Fruit fly (Drosophila melanogaster) S2 (cell line): ENCODE results near the gene bdl.

Experiments used
- CG8478 ChIP-seq: fragments of >200 bp; optimal IDR thresholded peaks from 2 replicates; lab custom pipeline; 2018
- CTCF ChIP-seq, 2 experiments: fragments of >200 bp; optimal IDR thresholded peaks; 2 replicates each; lab custom pipeline; 2018

The bdl gene

dm6 chr2L:4361438-4361975 is 37.2 kb downstream of the bdl start, which contains the start of gene Traf4:
Gene Traf4 (plus strand): TSS chr2L:4361925.
- TF ChIP-seq CG8478 (lab: Kevin White, UChicago) (no peak), CTCF (optimal IDR thresholded peaks at IDR 0.05; lab: Kevin White, UChicago) (no peak)

- TF ChIP-seq CG8478 (lab: Kevin White, UChicago) (no peak), CTCF (optimal IDR thresholded peaks at IDR 0.05; lab: Kevin White, UChicago) (no peak)
These were observed 39.4 kb downstream of the bdl start for dm6 chr2L:4363707-4364270.

DNA sequence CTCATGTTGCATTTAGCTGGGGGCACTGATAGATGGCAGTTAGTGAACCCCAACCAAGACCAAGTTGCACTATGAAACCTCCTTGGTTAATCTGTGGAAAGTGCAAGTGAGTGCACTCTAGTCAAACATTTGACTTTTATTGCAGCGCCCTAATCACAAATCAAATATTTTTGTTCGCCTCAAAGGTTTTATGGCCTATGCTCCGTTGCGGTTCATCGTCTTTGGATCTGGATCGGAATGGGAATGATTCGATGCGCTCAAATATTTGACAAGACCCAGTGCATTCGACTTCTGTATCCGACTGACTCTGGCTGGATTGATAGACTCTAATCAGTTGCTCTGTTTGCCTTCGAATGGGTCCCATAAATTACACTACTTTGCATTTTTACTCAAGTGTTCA is 40.6 kb downstream of the bdl start:
- TF ChIP-seq CTCF (optimal IDR thresholded peaks at IDR 0.05; lab: Kevin White, UChicago): no peak
- TF ChIP-seq CG8478 (lab: Kevin White, UChicago): no peak

DNA sequence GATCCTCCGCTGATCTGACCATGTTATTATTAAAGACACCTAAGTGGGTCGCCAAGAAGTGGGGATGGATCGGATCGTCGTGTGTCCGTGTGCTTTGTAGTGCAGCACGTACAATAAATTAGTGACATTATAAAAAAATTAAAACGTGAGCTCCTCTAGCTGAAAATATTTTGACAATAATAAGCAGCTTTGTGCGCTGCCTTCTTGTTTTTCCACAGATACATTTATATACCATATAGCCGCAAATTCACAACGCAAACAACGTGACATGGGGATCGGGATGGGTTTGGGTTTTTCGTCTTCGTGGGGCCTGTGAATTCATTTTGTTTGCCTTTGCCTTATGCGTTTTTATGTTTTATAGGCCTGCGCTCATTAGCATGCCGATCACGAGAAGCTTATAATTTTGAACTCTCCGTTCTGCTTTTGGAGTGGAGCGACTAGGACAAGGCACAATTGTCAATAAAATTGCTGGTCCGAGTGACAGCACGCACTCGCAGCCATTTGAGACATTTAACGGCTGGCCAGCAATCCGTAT is 41.5 kb downstream of the bdl start:
- TF ChIP-seq CTCF (optimal IDR thresholded peaks at IDR 0.05; lab: Kevin White, UChicago) (no peak), CG8478 (lab: Kevin White, UChicago) (no peak)

DNA sequence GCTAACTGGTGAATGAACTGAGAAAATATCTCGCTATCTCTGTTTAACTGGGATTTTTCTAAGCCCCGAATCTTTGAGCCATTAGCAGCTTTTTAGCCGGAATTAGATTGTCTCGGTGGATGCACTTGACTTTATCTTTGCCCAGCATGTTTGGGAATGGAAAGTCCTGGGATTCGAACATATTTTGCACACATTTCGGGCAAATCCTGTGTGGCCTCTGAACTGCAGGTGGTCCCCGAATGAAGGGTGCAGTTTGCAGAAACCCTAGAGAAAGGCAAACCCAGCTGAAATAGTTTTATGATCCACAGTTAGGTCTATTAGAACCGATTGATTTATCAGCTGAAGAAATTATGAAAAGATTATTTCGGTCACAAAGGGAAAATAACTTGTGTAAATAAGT is 42.3 kb downstream of the bdl start:
- no peak for TF ChIP-seq CG8478 (lab: Kevin White, UChicago)
- TF ChIP-seq CTCF (optimal IDR thresholded peaks at IDR 0.05; lab: Kevin White, UChicago): no peak

- TF ChIP-seq CTCF (optimal IDR thresholded peaks at IDR 0.05; lab: Kevin White, UChicago): no peak
- no peak for TF ChIP-seq CG8478 (lab: Kevin White, UChicago)
These were observed 44.4 kb downstream of the bdl start for dm6 chr2L:4368553-4369268.

- TF ChIP-seq CTCF (optimal IDR thresholded peaks at IDR 0.05; lab: Kevin White, UChicago): no peak
- TF ChIP-seq CG8478 (lab: Kevin White, UChicago): no peak
These were observed 45.7 kb downstream of the bdl start for dm6 chr2L:4370007-4370521.

DNA sequence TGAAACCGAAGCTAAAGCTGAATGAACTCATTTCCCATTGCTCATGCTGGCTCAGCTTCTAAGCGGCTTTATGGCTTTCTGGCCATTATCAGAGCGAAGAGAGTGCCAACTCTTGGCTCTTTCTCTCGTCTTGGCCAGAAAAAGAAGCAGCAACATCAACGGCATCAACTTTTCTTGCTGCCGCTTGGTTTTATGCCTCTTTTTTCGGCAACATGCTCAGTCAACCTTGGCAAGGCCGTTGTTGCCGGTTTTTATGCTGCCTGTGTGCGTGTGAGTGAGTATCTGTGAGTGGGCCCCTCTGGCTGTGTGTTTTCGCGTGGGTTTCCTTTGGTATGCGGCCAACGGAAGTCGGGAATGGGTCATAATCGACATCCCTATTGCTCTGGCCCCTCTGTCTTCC is 46.2 kb downstream of the bdl start:
- TF ChIP-seq CTCF (optimal IDR thresholded peaks at IDR 0.05; lab: Kevin White, UChicago): no peak
- TF ChIP-seq CG8478 (lab: Kevin White, UChicago): no peak

dm6 chr2L:4371516-4372136 is 47.3 kb downstream of the bdl start:
- no peak for TF ChIP-seq CG8478 (lab: Kevin White, UChicago)
- TF ChIP-seq CTCF (optimal IDR thresholded peaks at IDR 0.05; lab: Kevin White, UChicago): no peak

dm6 chr2L:4372802-4373570 is 48.6 kb downstream of the bdl start:
- TF ChIP-seq CG8478 (lab: Kevin White, UChicago) (no peak), CTCF (optimal IDR thresholded peaks at IDR 0.05; lab: Kevin White, UChicago) (no peak)

DNA sequence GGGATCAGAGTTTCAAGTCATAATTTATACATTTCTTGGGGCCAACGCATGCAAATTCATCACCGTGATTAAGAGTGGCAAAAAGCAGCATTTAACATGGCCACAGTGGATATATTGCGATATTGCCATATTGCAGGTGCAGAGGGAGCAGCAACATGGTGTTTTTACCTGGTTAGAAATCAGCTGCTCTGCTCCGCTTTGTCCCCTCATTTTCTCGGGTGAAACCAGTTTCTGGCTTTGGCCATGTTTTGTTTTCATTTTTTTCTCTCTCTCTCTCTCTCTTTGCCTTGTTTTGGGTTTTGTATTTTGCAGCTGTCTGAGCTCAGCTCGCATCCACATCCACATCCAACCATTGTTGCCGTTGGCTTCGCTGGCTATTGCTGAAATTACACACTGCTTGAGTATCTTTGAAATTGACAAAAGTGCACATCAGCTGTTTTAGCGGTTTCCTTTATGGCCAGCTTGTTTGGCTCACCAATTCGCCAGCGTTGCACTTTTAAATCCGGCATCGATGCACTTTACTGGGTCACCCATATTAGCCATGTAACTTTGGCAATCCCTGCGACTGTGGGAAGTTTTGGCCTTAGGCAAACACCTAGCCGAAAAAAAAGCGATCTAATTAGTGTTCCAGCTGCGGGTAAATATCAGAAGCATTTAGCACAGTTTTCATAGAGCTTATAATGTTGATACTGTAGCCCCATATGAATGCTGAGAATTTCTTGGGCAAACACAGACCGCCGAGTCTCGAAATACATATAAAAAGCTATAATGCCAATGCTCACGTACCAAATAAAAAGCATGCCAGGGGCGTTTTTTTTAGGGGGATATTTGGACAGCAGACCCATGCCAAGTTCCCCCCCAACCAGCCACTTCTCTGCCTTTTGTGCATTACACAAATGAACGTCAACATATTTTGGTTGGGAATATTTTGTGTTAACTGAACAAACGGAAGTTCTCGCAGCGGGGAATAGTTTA is 51.0 kb downstream of the bdl start:
- no peak for TF ChIP-seq CTCF (optimal IDR thresholded peaks at IDR 0.05; lab: Kevin White, UChicago)
- no peak for TF ChIP-seq CG8478 (lab: Kevin White, UChicago)

DNA sequence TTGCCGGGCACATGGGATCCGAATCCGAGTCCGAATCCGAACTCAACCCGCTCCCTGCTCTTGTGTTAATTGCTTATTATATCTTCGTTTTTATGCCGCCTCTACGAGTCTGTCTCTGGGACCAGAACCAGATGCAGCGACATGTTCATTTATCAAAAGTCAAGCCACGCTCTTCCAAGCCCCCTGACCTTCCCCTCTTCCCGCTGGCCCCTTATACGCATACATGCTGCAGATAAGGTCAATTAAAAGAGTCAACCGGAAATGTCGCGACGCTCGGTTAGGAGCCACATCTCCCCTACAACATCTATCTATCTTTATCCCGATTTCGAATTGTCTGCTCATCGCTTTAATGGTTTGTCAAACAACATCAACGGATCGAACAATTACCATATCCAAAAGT is 53.4 kb downstream of the bdl start:
- no peak for TF ChIP-seq CG8478 (lab: Kevin White, UChicago)
- TF ChIP-seq CTCF (optimal IDR thresholded peaks at IDR 0.05; lab: Kevin White, UChicago): no peak

- TF ChIP-seq CG8478 (lab: Kevin White, UChicago) (no peak), CTCF (optimal IDR thresholded peaks at IDR 0.05; lab: Kevin White, UChicago) (no peak)
These were observed 54.0 kb downstream of the bdl start for dm6 chr2L:4378380-4378779.
